Fruit fly (Drosophila melanogaster) whole organism, embryonic: ENCODE data around the gene Sry-alpha.

Source experiments
- Ada2b ChIP-seq: fragments of 200-800 bp; sonication (Bioruptor generic); IDR thresholded peaks from 2 replicates; pipeline ENCODE4 v1.3.6; 2022; ENCODE audit warnings: missing biosample characterization, missing genetic modification characterization
- Awh ChIP-seq: fragments of 200-800 bp; sonication (Bioruptor generic); IDR thresholded peaks from 2 replicates; pipeline ENCODE4, ENCODE4 v1.3.6; 2022; ENCODE audit warnings: missing biosample characterization, missing genetic modification characterization
- CG13624 ChIP-seq: fragments of 200-800 bp; sonication (Bioruptor generic); optimal IDR thresholded peaks from 2 replicates; lab custom pipeline; 2016; ENCODE audit warnings: missing biosample characterization, missing genetic modification characterization
- CG1602 ChIP-seq: fragments of 200-800 bp; sonication (Bioruptor generic); optimal IDR thresholded peaks from 3 replicates; lab custom pipeline; 2016; ENCODE audit warnings: missing biosample characterization, missing genetic modification characterization
- CG17186 ChIP-seq: fragments of 200-800 bp; sonication (Bioruptor generic); optimal IDR thresholded peaks from 3 replicates; lab custom pipeline; 2017; ENCODE audit warnings: missing biosample characterization, missing genetic modification reagents, missing genetic modification characterization
- CG18262 ChIP-seq: fragments of 200-800 bp; optimal IDR thresholded peaks from 3 replicates; lab custom pipeline; 2019; ENCODE audit warnings: missing biosample characterization, mild to moderate bottlenecking, missing genetic modification characterization, moderate library complexity
- CG18476 ChIP-seq: fragments of 200-800 bp; sonication (Bioruptor generic); optimal IDR thresholded peaks from 2 replicates; lab custom pipeline; 2016; ENCODE audit warnings: missing biosample characterization, mild to moderate bottlenecking, missing genetic modification characterization
- CG2875 ChIP-seq: fragments of 200-800 bp; sonication (Bioruptor generic); optimal IDR thresholded peaks from 2 replicates; lab custom pipeline; 2017; ENCODE audit warnings: missing biosample characterization, mild to moderate bottlenecking, missing genetic modification characterization, missing genetic modification reagents
- CG30431 ChIP-seq: fragments of 200-800 bp; sonication (Bioruptor generic); optimal IDR thresholded peaks from 2 replicates; lab custom pipeline; 2017; ENCODE audit warnings: missing biosample characterization, missing genetic modification characterization
- CG34224 ChIP-seq: fragments of 200-800 bp; sonication (Bioruptor generic); IDR thresholded peaks from 3 replicates; pipeline ENCODE4 v1.3.6; 2022; ENCODE audit warnings: missing biosample characterization, missing genetic modification characterization; ENCODE audit not compliant: partially characterized antibody
- CG3838 ChIP-seq: fragments of 200-800 bp; sonication (Bioruptor generic); optimal IDR thresholded peaks from 3 replicates; lab custom pipeline; 2016; ENCODE audit warnings: missing biosample characterization, missing genetic modification characterization
- CG4404 ChIP-seq: fragments of 200-800 bp; sonication (Bioruptor generic); IDR thresholded peaks from 2 replicates; pipeline ENCODE4 v1.3.6; 2022; ENCODE audit warnings: missing biosample characterization, missing genetic modification characterization
- CG5245 ChIP-seq: fragments of 200-800 bp; sonication (Bioruptor generic); optimal IDR thresholded peaks from 3 replicates; lab custom pipeline; 2016; ENCODE audit warnings: missing biosample characterization, missing genetic modification characterization
- CG6791 ChIP-seq: fragments of 200-800 bp; sonication (Bioruptor generic); IDR thresholded peaks from 3 replicates; pipeline ENCODE4 v1.3.6; 2022; ENCODE audit warnings: missing biosample characterization, missing genetic modification characterization; ENCODE audit not compliant: partially characterized antibody
- CG7271 ChIP-seq: fragments of 200-800 bp; sonication (Bioruptor generic); optimal IDR thresholded peaks from 2 replicates; lab custom pipeline; 2018; ENCODE audit warnings: missing biosample characterization, mild to moderate bottlenecking, missing genetic modification characterization, moderate library complexity
- CG7556 ChIP-seq: fragments of 200-800 bp; sonication (Bioruptor generic); optimal IDR thresholded peaks from 2 replicates; lab custom pipeline; 2017; ENCODE audit warnings: missing biosample characterization, mild to moderate bottlenecking, missing genetic modification characterization
- CG7928 ChIP-seq: fragments of 200-800 bp; sonication (Bioruptor generic); optimal IDR thresholded peaks from 2 replicates; lab custom pipeline; 2017; ENCODE audit warnings: missing biosample characterization, mild to moderate bottlenecking, missing genetic modification characterization
- D19B ChIP-seq: fragments of 200-800 bp; sonication (Bioruptor generic); optimal IDR thresholded peaks from 2 replicates; lab custom pipeline; 2017; ENCODE audit warnings: missing biosample characterization, mild to moderate bottlenecking, missing genetic modification characterization
- Dad ChIP-seq: fragments of 200-800 bp; sonication (Bioruptor generic); optimal IDR thresholded peaks from 3 replicates; lab custom pipeline; 2016; ENCODE audit warnings: missing biosample characterization, missing genetic modification characterization
- Dp ChIP-seq: fragments of 200-800 bp; sonication (Bioruptor generic); optimal IDR thresholded peaks from 2 replicates; lab custom pipeline; 2018; ENCODE audit warnings: missing biosample characterization, mild to moderate bottlenecking, missing genetic modification characterization, moderate library complexity
- E2f2 ChIP-seq: fragments of 200-800 bp; sonication (Bioruptor generic); IDR thresholded peaks from 2 replicates; pipeline ENCODE4 v1.3.6; 2022; ENCODE audit warnings: missing biosample characterization, missing genetic modification characterization
- Eip74EF ChIP-seq, 2 experiments: fragments of 200-800 bp in 1 of 2; fragments of >200 bp in 1 of 2; sonication (Bioruptor generic) in 1 of 2; optimal IDR thresholded peaks; 2 replicates each; lab custom pipeline; 2017 to 2019; ENCODE audit warnings: missing biosample characterization in 2 of 2, missing genetic modification characterization in 2 of 2, mild to moderate bottlenecking in 1 of 2, moderate library complexity in 1 of 2
- Gsc ChIP-seq: fragments of 200-800 bp; sonication (Bioruptor generic); IDR thresholded peaks from 2 replicates; pipeline ENCODE4 v1.3.6; 2022; ENCODE audit warnings: missing biosample characterization, missing genetic modification characterization
- Hr78 ChIP-seq, 2 experiments: fragments of 200-800 bp in 1 of 2; fragments of >200 bp in 1 of 2; sonication (Bioruptor generic) in 1 of 2; optimal IDR thresholded peaks; 2 replicates each; lab custom pipeline; 2017 to 2019; ENCODE audit warnings: missing biosample characterization in 2 of 2, missing genetic modification characterization in 2 of 2, mild to moderate bottlenecking in 1 of 2, moderate library complexity in 1 of 2
- Lpt ChIP-seq: fragments of >200 bp; optimal IDR thresholded peaks from 2 replicates; lab custom pipeline; 2018; ENCODE audit warnings: missing biosample characterization, missing genetic modification characterization
- NK7.1 ChIP-seq: fragments of 200-800 bp; sonication (Bioruptor generic); optimal IDR thresholded peaks from 3 replicates; lab custom pipeline; 2016; ENCODE audit warnings: missing biosample characterization, missing genetic modification characterization
- Taf1 ChIP-seq: fragments of 200-800 bp; sonication (Bioruptor generic); IDR thresholded peaks from 2 replicates; pipeline ENCODE4 v1.3.6; 2022; ENCODE audit warnings: missing biosample characterization, missing genetic modification characterization
- Xbp1 ChIP-seq: fragments of 200-800 bp; sonication (Bioruptor generic); optimal IDR thresholded peaks from 3 replicates; lab custom pipeline; 2016; ENCODE audit warnings: missing biosample characterization, mild to moderate bottlenecking, missing genetic modification characterization
- ara ChIP-seq: fragments of 200-800 bp; sonication (Bioruptor generic); IDR thresholded peaks from 2 replicates; pipeline ENCODE4 v1.3.6; 2022; ENCODE audit warnings: missing biosample characterization, missing genetic modification characterization
- crp ChIP-seq, 2 experiments: fragments of 200-800 bp; sonication (Bioruptor generic); optimal IDR thresholded peaks; 2 replicates in 1 of 2; 3 replicates in 1 of 2; lab custom pipeline; 2017; ENCODE audit warnings: missing biosample characterization in 2 of 2, missing genetic modification characterization in 2 of 2, mild to moderate bottlenecking in 1 of 2, moderate library complexity in 1 of 2
- eve ChIP-seq, 2 experiments: fragments of >200 bp; optimal IDR thresholded peaks; 2 replicates each; lab custom pipeline; 2017; ENCODE audit warnings: missing biosample characterization in 2 of 2, missing genetic modification characterization in 2 of 2
- ewg ChIP-seq: fragments of 200-800 bp; sonication (Bioruptor generic); optimal IDR thresholded peaks from 3 replicates; lab custom pipeline; 2017; ENCODE audit warnings: mild to moderate bottlenecking, missing biosample characterization, missing genetic modification reagents, missing genetic modification characterization
- fu2 ChIP-seq: fragments of 200-800 bp; sonication (Bioruptor generic); optimal IDR thresholded peaks from 2 replicates; lab custom pipeline; 2016; ENCODE audit warnings: missing biosample characterization, missing genetic modification characterization
- gem ChIP-seq: fragments of 200-800 bp; sonication (Bioruptor generic); optimal IDR thresholded peaks from 2 replicates; lab custom pipeline; 2019; ENCODE audit warnings: missing biosample characterization, mild to moderate bottlenecking, missing genetic modification characterization, moderate library complexity
- hbn ChIP-seq: fragments of 200-800 bp; sonication (Bioruptor generic); IDR thresholded peaks from 2 replicates; pipeline ENCODE4 v1.3.6; 2022; ENCODE audit warnings: missing biosample characterization, missing genetic modification characterization; ENCODE audit not compliant: partially characterized antibody
- kay ChIP-seq: fragments of 200-800 bp; sonication (Bioruptor generic); optimal IDR thresholded peaks from 2 replicates; lab custom pipeline; 2016; ENCODE audit warnings: missing biosample characterization, missing genetic modification characterization
- lbe ChIP-seq: fragments of 200-800 bp; sonication (Bioruptor generic); optimal IDR thresholded peaks from 2 replicates; lab custom pipeline; 2016; ENCODE audit warnings: missing biosample characterization, mild to moderate bottlenecking, missing genetic modification characterization
- lilli ChIP-seq: fragments of 200-800 bp; sonication (Bioruptor generic); optimal IDR thresholded peaks from 3 replicates; lab custom pipeline; 2016; ENCODE audit warnings: missing biosample characterization, missing genetic modification characterization
- lola ChIP-seq, 3 experiments: fragments of >200 bp in 2 of 3; fragments of 200-800 bp in 1 of 3; sonication (Bioruptor generic) in 1 of 3; optimal IDR thresholded peaks; 2 replicates each; lab custom pipeline; 2017 to 2019; ENCODE audit warnings: missing biosample characterization in 3 of 3, missing genetic modification characterization in 3 of 3, mild to moderate bottlenecking in 1 of 3, moderate library complexity in 1 of 3
- mld ChIP-seq: fragments of 200-800 bp; sonication (Bioruptor generic); IDR thresholded peaks from 3 replicates; pipeline ENCODE4 v1.3.6; 2022; ENCODE audit warnings: missing biosample characterization, missing genetic modification characterization; ENCODE audit not compliant: partially characterized antibody
- nerfin-1 ChIP-seq: fragments of 200-800 bp; sonication (Bioruptor generic); optimal IDR thresholded peaks from 3 replicates; lab custom pipeline; 2019; ENCODE audit warnings: missing biosample characterization, mild to moderate bottlenecking, missing genetic modification characterization, moderate library complexity
- nerfin-2 ChIP-seq: fragments of 200-800 bp; sonication (Bioruptor generic); IDR thresholded peaks from 2 replicates; pipeline ENCODE4 v1.3.6; 2022; ENCODE audit warnings: missing biosample characterization, missing genetic modification characterization; ENCODE audit not compliant: partially characterized antibody
- nom ChIP-seq: fragments of 200-800 bp; sonication (Bioruptor generic); optimal IDR thresholded peaks from 2 replicates; lab custom pipeline; 2017; ENCODE audit warnings: missing biosample characterization, missing genetic modification characterization, mild to moderate bottlenecking, moderate library complexity, missing genetic modification reagents
- pzg ChIP-seq: fragments of 200-800 bp; sonication (Bioruptor generic); optimal IDR thresholded peaks from 3 replicates; lab custom pipeline; 2018; ENCODE audit warnings: missing biosample characterization, mild to moderate bottlenecking, missing genetic modification characterization, moderate library complexity
- ro ChIP-seq: fragments of 200-800 bp; sonication (Bioruptor generic); IDR thresholded peaks from 2 replicates; pipeline ENCODE4 v1.3.6; 2022; ENCODE audit warnings: missing biosample characterization, missing genetic modification characterization
- sug ChIP-seq: fragments of 200-800 bp; optimal IDR thresholded peaks from 2 replicates; lab custom pipeline; 2019; ENCODE audit warnings: missing biosample characterization, mild to moderate bottlenecking, missing genetic modification characterization, moderate library complexity
- tap ChIP-seq: fragments of 200-800 bp; optimal IDR thresholded peaks from 3 replicates; lab custom pipeline; 2019; ENCODE audit warnings: missing biosample characterization, mild to moderate bottlenecking, missing genetic modification characterization, moderate library complexity
- tup ChIP-seq: fragments of 200-800 bp; sonication (Bioruptor generic); optimal IDR thresholded peaks from 2 replicates; lab custom pipeline; 2016; ENCODE audit warnings: missing biosample characterization, mild to moderate bottlenecking, missing genetic modification characterization, moderate library complexity
- zfh2 ChIP-seq: fragments of 200-800 bp; sonication (Bioruptor generic); optimal IDR thresholded peaks from 2 replicates; lab custom pipeline; 2016; ENCODE audit warnings: missing biosample characterization, missing genetic modification characterization

The Sry-alpha gene

dm6 chr3R:30055915-30056544, 16.5 kb downstream of the Sry-alpha start, which contains the start of the genes Rpp14b and spn-A (continued):
- TF ChIP-seq E2f2 (GFP tag; lab: Robert Waterston, UW) = peak; percentile 56
- peak; percentile 41 for TF ChIP-seq Dp (GFP tag; lab: Kevin White, UChicago)
- no peak for TF ChIP-seq CG18476 (GFP tag; lab: Kevin White, UChicago)
- no peak for TF ChIP-seq Ada2b (GFP tag; lab: Robert Waterston, UW)
- TF ChIP-seq tap (tag; lab: Kevin White, UChicago) = no peak
- no peak for TF ChIP-seq mld (GFP tag; lab: Robert Waterston, UW)
- no peak for TF ChIP-seq CG7271 (tag; lab: Kevin White, UChicago)
- TF ChIP-seq nerfin-1 = no peak
- TF ChIP-seq pzg (GFP tag; lab: Kevin White, UChicago) = peak; percentile 46
- TF ChIP-seq CG17186 (GFP tag; lab: Kevin White, UChicago) = no peak
- TF ChIP-seq CG6791 = no peak
- no peak for TF ChIP-seq Lpt (GFP tag; lab: Kevin White, UChicago)
- no peak for TF ChIP-seq Eip74EF (GFP tag; optimal IDR thresholded peaks at IDR 0.05; lab: Kevin White, UChicago)
- no peak for TF ChIP-seq Dad
- TF ChIP-seq Taf1 (GFP tag; lab: Robert Waterston, UW) = no peak
- TF ChIP-seq nom (GFP tag; lab: Kevin White, UChicago) = no peak
- no peak for TF ChIP-seq tup (GFP tag; lab: Kevin White, UChicago)
- TF ChIP-seq CG2875 (GFP tag; lab: Kevin White, UChicago) = no peak
- no peak for TF ChIP-seq ro (GFP tag; lab: Robert Waterston, UW)
- TF ChIP-seq CG34224 (GFP tag; lab: Robert Waterston, UW) = no peak
- TF ChIP-seq eve (GFP tag; optimal IDR thresholded peaks at IDR 0.05; lab: Kevin White, UChicago) = no peak
- TF ChIP-seq kay (GFP tag; lab: Kevin White, UChicago) = no peak
- no peak for TF ChIP-seq D19B (GFP tag; lab: Kevin White, UChicago)
- TF ChIP-seq hbn (GFP tag; lab: Robert Waterston, UW) = no peak
- no peak for TF ChIP-seq CG30431 (GFP tag; lab: Kevin White, UChicago)
- no peak for TF ChIP-seq CG13624 (GFP tag; lab: Kevin White, UChicago)
- no peak for TF ChIP-seq CG18262
- TF ChIP-seq fu2 = no peak
- TF ChIP-seq ewg (GFP tag; lab: Kevin White, UChicago) = no peak
- no peak for TF ChIP-seq CG7928
- peak; percentile 35 for TF ChIP-seq zfh2 (GFP tag; lab: Kevin White, UChicago)
- TF ChIP-seq NK7.1 (GFP tag; lab: Kevin White, UChicago) = no peak
- peak; percentile 43 for TF ChIP-seq gem (tag; lab: Kevin White, UChicago)
- TF ChIP-seq CG3838 (GFP tag; lab: Kevin White, UChicago) = no peak
- TF ChIP-seq sug (tag; lab: Kevin White, UChicago) = no peak
- TF ChIP-seq lbe (GFP tag; lab: Kevin White, UChicago) = no peak
- TF ChIP-seq CG7556 (GFP tag; lab: Kevin White, UChicago) = no peak
- no peak for TF ChIP-seq Gsc (GFP tag; lab: Robert Waterston, UW)
- TF ChIP-seq CG1602 = peak; percentile 19
- TF ChIP-seq crp (GFP tag; optimal IDR thresholded peaks at IDR 0.05; lab: Kevin White, UChicago) = no peak
- TF ChIP-seq ara (GFP tag; lab: Robert Waterston, UW) = no peak
- TF ChIP-seq Awh = no peak
- TF ChIP-seq nerfin-2 (GFP tag; lab: Robert Waterston, UW) = no peak
- no peak for TF ChIP-seq CG5245
- TF ChIP-seq CG4404 (GFP tag; lab: Robert Waterston, UW) = peak; percentile 44; the same call in 1 of the 2 replicates
- TF ChIP-seq Hr78 (GFP tag; optimal IDR thresholded peaks at IDR 0.05; lab: Kevin White, UChicago) = no peak
- peak; percentile 59 for TF ChIP-seq Xbp1
- peak; percentile 37 for TF ChIP-seq lilli
- TF ChIP-seq lola (GFP tag; optimal IDR thresholded peaks at IDR 0.05; lab: Kevin White, UChicago) = no peak
